Fruit fly (Drosophila melanogaster) whole organism, embryonic: ENCODE measurements around the gene CG43998.
A peak's percentile ranks its signal among the peaks of the same experiment; 100 is the strongest.

Experiments used
- Adf1 ChIP-seq: fragments of 200-800 bp; sonication (Bioruptor generic); IDR thresholded peaks from 2 replicates; pipeline ENCODE4 v1.3.6; 2022; ENCODE audit warnings: missing biosample characterization, missing genetic modification characterization
- Aef1 ChIP-seq: fragments of 200-800 bp; sonication (Bioruptor generic); IDR thresholded peaks from 3 replicates; pipeline ENCODE4 v1.3.6; 2022; ENCODE audit warnings: missing biosample characterization, missing genetic modification characterization
- BtbVII ChIP-seq: fragments of 200-800 bp; sonication (Bioruptor generic); optimal IDR thresholded peaks from 3 replicates; lab custom pipeline; 2017; ENCODE audit warnings: missing biosample characterization, mild to moderate bottlenecking, missing genetic modification characterization
- CG10321 ChIP-seq: fragments of 200-800 bp; sonication (Bioruptor generic); IDR thresholded peaks from 2 replicates; pipeline ENCODE4 v1.3.6; 2022; ENCODE audit warnings: missing biosample characterization, missing genetic modification characterization
- CG10366 ChIP-seq: fragments of 200-800 bp; sonication (Bioruptor generic); IDR thresholded peaks from 2 replicates; pipeline ENCODE4 v1.3.6; 2022; ENCODE audit warnings: missing biosample characterization, missing genetic modification characterization
- CG10543 ChIP-seq: fragments of 200-800 bp; sonication (Bioruptor generic); optimal IDR thresholded peaks from 3 replicates; lab custom pipeline; 2017; ENCODE audit warnings: missing biosample characterization, mild to moderate bottlenecking, missing genetic modification characterization, moderate library complexity
- CG10959 ChIP-seq: fragments of 200-800 bp; sonication (Bioruptor generic); IDR thresholded peaks from 2 replicates; pipeline ENCODE4 v1.3.6; 2022; ENCODE audit warnings: missing biosample characterization, missing genetic modification characterization
- CG11093 ChIP-seq: fragments of 200-800 bp; sonication (Bioruptor generic); IDR thresholded peaks from 3 replicates; pipeline ENCODE4 v1.3.6; 2022; ENCODE audit warnings: missing biosample characterization, missing genetic modification characterization
- CG11247 ChIP-seq: fragments of 200-800 bp; sonication (Bioruptor generic); IDR thresholded peaks from 2 replicates; pipeline ENCODE4 v1.3.6; 2022; ENCODE audit warnings: missing biosample characterization, missing genetic modification characterization
- CG12769 ChIP-seq: fragments of 200-800 bp; sonication (Bioruptor generic); optimal IDR thresholded peaks from 2 replicates; lab custom pipeline; 2019; ENCODE audit warnings: missing biosample characterization, mild to moderate bottlenecking, missing genetic modification characterization, moderate library complexity
- CG14014 ChIP-seq: fragments of 200-800 bp; sonication (Bioruptor generic); IDR thresholded peaks from 2 replicates; pipeline ENCODE4 v1.3.6; 2022; ENCODE audit warnings: missing biosample characterization, missing genetic modification characterization
- CG15011 ChIP-seq: fragments of 200-800 bp; sonication (Bioruptor generic); optimal IDR thresholded peaks from 3 replicates; lab custom pipeline; 2018; ENCODE audit warnings: missing biosample characterization, mild to moderate bottlenecking, missing genetic modification characterization
- CG1602 ChIP-seq: fragments of 200-800 bp; sonication (Bioruptor generic); optimal IDR thresholded peaks from 3 replicates; lab custom pipeline; 2016; ENCODE audit warnings: missing biosample characterization, missing genetic modification characterization
- CG17359 ChIP-seq: fragments of 200-800 bp; sonication (Bioruptor generic); optimal IDR thresholded peaks from 3 replicates; lab custom pipeline; 2018; ENCODE audit warnings: missing biosample characterization, mild to moderate bottlenecking, missing genetic modification characterization, moderate library complexity
- CG18011 ChIP-seq: fragments of 200-800 bp; sonication (Bioruptor generic); optimal IDR thresholded peaks from 2 replicates; lab custom pipeline; 2017; ENCODE audit warnings: missing biosample characterization, missing genetic modification characterization, mild to moderate bottlenecking, moderate library complexity, missing genotype
- CG18476 ChIP-seq: fragments of 200-800 bp; sonication (Bioruptor generic); optimal IDR thresholded peaks from 2 replicates; lab custom pipeline; 2016; ENCODE audit warnings: missing biosample characterization, mild to moderate bottlenecking, missing genetic modification characterization
- CG31441 ChIP-seq: fragments of 200-800 bp; sonication (Bioruptor generic); IDR thresholded peaks from 2 replicates; pipeline ENCODE4 v1.3.6; 2022; ENCODE audit warnings: missing biosample characterization, missing genetic modification characterization
- CG3163 ChIP-seq: fragments of 200-800 bp; sonication (Bioruptor generic); optimal IDR thresholded peaks from 3 replicates; lab custom pipeline; 2016; ENCODE audit warnings: missing biosample characterization, missing genetic modification characterization
- CG32532 ChIP-seq: fragments of 200-800 bp; sonication (Bioruptor generic); IDR thresholded peaks from 2 replicates; pipeline ENCODE4 v1.3.6; 2022; ENCODE audit warnings: missing biosample characterization, missing genetic modification characterization
- CG3726 ChIP-seq: fragments of 200-800 bp; sonication (Bioruptor generic); IDR thresholded peaks from 3 replicates; pipeline ENCODE4, ENCODE4 v1.3.6; 2022; ENCODE audit warnings: missing biosample characterization, missing genetic modification characterization
- CG3995 ChIP-seq: fragments of 200-800 bp; sonication (Bioruptor generic); optimal IDR thresholded peaks from 3 replicates; lab custom pipeline; 2016; ENCODE audit warnings: missing biosample characterization, missing genetic modification characterization
- CG5953 ChIP-seq: fragments of 200-800 bp; sonication (Bioruptor generic); IDR thresholded peaks from 2 replicates; pipeline ENCODE4 v1.3.6; 2022; ENCODE audit warnings: missing biosample characterization, missing genetic modification characterization
- CG7372 ChIP-seq: fragments of 200-800 bp; sonication (Bioruptor generic); IDR thresholded peaks from 2 replicates; pipeline ENCODE4 v1.3.6; 2022; ENCODE audit warnings: missing biosample characterization, missing genetic modification characterization
- CG7839 ChIP-seq: fragments of 200-800 bp; sonication (Bioruptor generic); optimal IDR thresholded peaks from 3 replicates; lab custom pipeline; 2018; ENCODE audit warnings: missing biosample characterization, mild to moderate bottlenecking, missing genetic modification characterization, moderate library complexity
- CG7963 ChIP-seq: fragments of 200-800 bp; sonication (Bioruptor generic); IDR thresholded peaks from 3 replicates; pipeline ENCODE4 v1.3.6; 2022; ENCODE audit warnings: missing biosample characterization, missing genetic modification characterization; ENCODE audit not compliant: partially characterized antibody
- D ChIP-seq, 2 experiments: fragments of 200-800 bp in 1 of 2; fragments of >200 bp in 1 of 2; sonication (Bioruptor generic) in 1 of 2; optimal IDR thresholded peaks; 2 replicates in 1 of 2; 3 replicates in 1 of 2; lab custom pipeline; 2017; ENCODE audit warnings: mild to moderate bottlenecking in 1 of 2, missing biosample characterization in 1 of 2, missing genetic modification characterization in 1 of 2, missing genetic modification reagents in 1 of 2
- Dref ChIP-seq: fragments of 200-800 bp; sonication (Bioruptor generic); IDR thresholded peaks from 2 replicates; pipeline ENCODE4 v1.3.6; 2022; ENCODE audit warnings: missing biosample characterization, missing genetic modification characterization
- Drgx ChIP-seq: fragments of 200-800 bp; sonication (Bioruptor generic); IDR thresholded peaks from 2 replicates; pipeline ENCODE4 v1.3.6; 2022; ENCODE audit warnings: missing biosample characterization, missing genetic modification characterization
- ERR ChIP-seq: fragments of 200-800 bp; sonication (Bioruptor generic); optimal IDR thresholded peaks from 2 replicates; lab custom pipeline; 2016; ENCODE audit warnings: missing biosample characterization, missing genetic modification characterization
- H15 ChIP-seq: fragments of 200-800 bp; sonication (Bioruptor generic); IDR thresholded peaks from 3 replicates; pipeline ENCODE4 v1.3.6; 2022; ENCODE audit warnings: missing biosample characterization, missing genetic modification characterization
- Jarid2 ChIP-seq: fragments of 200-800 bp; sonication (Bioruptor generic); optimal IDR thresholded peaks from 3 replicates; lab custom pipeline; 2017; ENCODE audit warnings: mild to moderate bottlenecking, missing biosample characterization, missing genetic modification reagents, missing genetic modification characterization
- Neu2 ChIP-seq: fragments of 200-800 bp; sonication (Bioruptor generic); optimal IDR thresholded peaks from 3 replicates; lab custom pipeline; 2016; ENCODE audit warnings: missing biosample characterization, missing genetic modification characterization, borderline replicate concordance
- Trl ChIP-seq, 3 experiments: fragments of >200 bp in 2 of 3; fragments of 200-800 bp in 1 of 3; sonication (Bioruptor generic) in 1 of 3; optimal IDR thresholded peaks; 2 replicates in 1 of 3; 3 replicates in 2 of 3; lab custom pipeline; 2016 to 2017; ENCODE audit warnings: missing biosample characterization in 1 of 3, missing genetic modification characterization in 1 of 3
- bbx ChIP-seq: fragments of 200-800 bp; sonication (Bioruptor generic); IDR thresholded peaks from 2 replicates; pipeline ENCODE4 v1.3.6; 2022; ENCODE audit warnings: missing biosample characterization, missing genetic modification characterization; ENCODE audit not compliant: partially characterized antibody
- danr ChIP-seq: fragments of 200-800 bp; sonication (Bioruptor generic); IDR thresholded peaks from 2 replicates; pipeline ENCODE4 v1.3.6; 2022; ENCODE audit warnings: missing biosample characterization, missing genetic modification characterization
- dysf ChIP-seq: fragments of 200-800 bp; sonication (Bioruptor generic); IDR thresholded peaks from 3 replicates; pipeline ENCODE4 v1.3.6; 2022; ENCODE audit warnings: missing biosample characterization, missing genetic modification characterization
- fd102C ChIP-seq: fragments of 200-800 bp; sonication (Bioruptor generic); optimal IDR thresholded peaks from 2 replicates; lab custom pipeline; 2018; ENCODE audit warnings: missing biosample characterization, mild to moderate bottlenecking, missing genetic modification characterization, moderate library complexity
- gce ChIP-seq: fragments of 200-800 bp; sonication (Bioruptor generic); IDR thresholded peaks from 3 replicates; pipeline ENCODE4 v1.3.6; 2022; ENCODE audit warnings: missing biosample characterization, missing genetic modification characterization
- gcm2 ChIP-seq: fragments of 200-800 bp; sonication (Bioruptor generic); optimal IDR thresholded peaks from 2 replicates; lab custom pipeline; 2016; ENCODE audit warnings: missing biosample characterization, missing genetic modification characterization
- gsb-n ChIP-seq: fragments of 200-800 bp; sonication (Bioruptor generic); optimal IDR thresholded peaks from 3 replicates; lab custom pipeline; 2018; ENCODE audit warnings: missing biosample characterization, mild to moderate bottlenecking, missing genetic modification characterization
- lola ChIP-seq, 3 experiments: fragments of >200 bp in 2 of 3; fragments of 200-800 bp in 1 of 3; sonication (Bioruptor generic) in 1 of 3; optimal IDR thresholded peaks; 2 replicates each; lab custom pipeline; 2017 to 2019; ENCODE audit warnings: missing biosample characterization in 3 of 3, missing genetic modification characterization in 3 of 3, mild to moderate bottlenecking in 1 of 3, moderate library complexity in 1 of 3
- mam ChIP-seq: fragments of 200-800 bp; sonication (Bioruptor generic); optimal IDR thresholded peaks from 3 replicates; lab custom pipeline; 2016; ENCODE audit warnings: missing biosample characterization, missing genetic modification characterization
- pfk ChIP-seq: fragments of 200-800 bp; sonication (Bioruptor generic); optimal IDR thresholded peaks from 2 replicates; lab custom pipeline; 2018; ENCODE audit warnings: missing biosample characterization, mild to moderate bottlenecking, missing genetic modification characterization, moderate library complexity
- rib ChIP-seq: fragments of 200-800 bp; sonication (Bioruptor generic); IDR thresholded peaks from 2 replicates; pipeline ENCODE4 v1.3.6; 2022; ENCODE audit warnings: missing biosample characterization, missing genetic modification characterization
- schlank ChIP-seq: fragments of 200-800 bp; sonication (Bioruptor generic); optimal IDR thresholded peaks from 2 replicates; lab custom pipeline; 2018; ENCODE audit warnings: missing biosample characterization, mild to moderate bottlenecking, missing genetic modification characterization
- sd ChIP-seq: fragments of 200-800 bp; sonication (Bioruptor generic); optimal IDR thresholded peaks from 3 replicates; lab custom pipeline; 2018; ENCODE audit warnings: missing biosample characterization, mild to moderate bottlenecking, missing genetic modification characterization, moderate library complexity
- sens ChIP-seq: fragments of 200-800 bp; sonication (Bioruptor generic); peaks from one replicate; lab custom pipeline; 2016; ENCODE audit warnings: missing biosample characterization, missing genetic modification characterization
- seq ChIP-seq: fragments of 200-800 bp; sonication (Bioruptor generic); IDR thresholded peaks from 2 replicates; pipeline ENCODE4 v1.3.6; 2022; ENCODE audit warnings: missing biosample characterization, missing genetic modification characterization
- trem ChIP-seq: fragments of 200-800 bp; optimal IDR thresholded peaks from 3 replicates; lab custom pipeline; 2019; ENCODE audit warnings: missing biosample characterization, mild to moderate bottlenecking, missing genetic modification characterization, moderate library complexity
- zfh2 ChIP-seq: fragments of 200-800 bp; sonication (Bioruptor generic); optimal IDR thresholded peaks from 2 replicates; lab custom pipeline; 2016; ENCODE audit warnings: missing biosample characterization, missing genetic modification characterization

Gene CG43998

dm6 chr3R:23942965-23943413, 14.2 kb upstream of the CG43998 start, which contains the start of gene Gdh (continued):
- TF ChIP-seq danr (GFP tag; lab: Robert Waterston, UW) (no peak), CG18011 (GFP tag; lab: Kevin White, UChicago) (no peak), H15 (GFP tag; lab: Robert Waterston, UW) (no peak), CG12769 (tag; lab: Kevin White, UChicago) (peak; percentile 35), gcm2 (no peak), dysf (GFP tag; lab: Robert Waterston, UW) (0 out of 3 replicates have a peak, but pooled peaks have one; percentile 18), Jarid2 (GFP tag; lab: Kevin White, UChicago) (peak; percentile 96), ERR (GFP tag; lab: Kevin White, UChicago) (peak; percentile 40), CG3726 (GFP tag; lab: Robert Waterston, UW) (no peak), Adf1 (GFP tag; lab: Robert Waterston, UW) (peak; percentile 69; the same call in 1 of the 2 replicates), rib (GFP tag; lab: Robert Waterston, UW) (0 out of 2 replicates have a peak, but pooled peaks have one; percentile 49), CG17359 (tag; lab: Kevin White, UChicago) (peak; percentile 22), Aef1 (no peak), Dref (GFP tag; lab: Robert Waterston, UW) (peak; percentile 50; the same call in 1 of the 2 replicates), lola (GFP tag; optimal IDR thresholded peaks at IDR 0.05; lab: Kevin White, UChicago) (no peak), CG14014 (no peak), CG7372 (GFP tag; lab: Robert Waterston, UW) (no peak), CG10543 (GFP tag; lab: Kevin White, UChicago) (peak; percentile 77), CG5953 (GFP tag; lab: Robert Waterston, UW) (no peak), CG3995 (GFP tag; lab: Kevin White, UChicago) (peak; percentile 95), schlank (tag; lab: Kevin White, UChicago) (no peak), sd (peak; percentile 40), CG10366 (GFP tag; lab: Robert Waterston, UW) (no peak; the same call in 1 of the 2 replicates), bbx (0 out of 2 replicates have a peak, but pooled peaks have one; percentile 46), CG3163 (GFP tag; lab: Kevin White, UChicago) (no peak), CG18476 (GFP tag; lab: Kevin White, UChicago) (no peak), sens (GFP tag; lab: Kevin White, UChicago) (peak; percentile 77), CG31441 (GFP tag; lab: Robert Waterston, UW) (no peak), D (optimal IDR thresholded peaks at IDR 0.05; lab: Kevin White, UChicago) (no peak), D (GFP tag; optimal IDR thresholded peaks at IDR 0.05; lab: Kevin White, UChicago) (no peak), gsb-n (tag; lab: Kevin White, UChicago) (no peak), CG7963 (GFP tag; lab: Robert Waterston, UW) (no peak), CG15011 (GFP tag; lab: Kevin White, UChicago) (no peak), gce (GFP tag; lab: Robert Waterston, UW) (no peak), CG10321 (GFP tag; lab: Robert Waterston, UW) (no peak), Drgx (GFP tag; lab: Robert Waterston, UW) (peak; percentile 51), CG7839 (peak; percentile 21), CG10959 (GFP tag; lab: Robert Waterston, UW) (no peak), Trl (optimal IDR thresholded peaks at IDR 0.05; lab: Kevin White, UChicago) (peak; percentile 53 to 69), Trl (GFP tag; optimal IDR thresholded peaks at IDR 0.05; lab: Kevin White, UChicago) (peak; percentile 24), pfk (GFP tag; lab: Kevin White, UChicago) (peak; percentile 38), fd102C (no peak), CG32532 (GFP tag; lab: Robert Waterston, UW) (peak; percentile 55), Neu2 (GFP tag; lab: Kevin White, UChicago) (no peak), CG11093 (no peak), zfh2 (no peak), trem (tag; lab: Kevin White, UChicago) (no peak), BtbVII (GFP tag; lab: Kevin White, UChicago) (peak; percentile 21), seq (GFP tag; lab: Robert Waterston, UW) (peak; percentile 38; the same call in 1 of the 2 replicates), CG1602 (GFP tag; lab: Kevin White, UChicago) (no peak), CG11247 (GFP tag; lab: Robert Waterston, UW) (no peak), mam (GFP tag; lab: Kevin White, UChicago) (peak; percentile 11)
